Worm (Caenorhabditis elegans) whole organism, L4/young adult: Measurements from ENCODE around the gene F25E2.2.
A peak's percentile ranks its signal among the peaks of the same experiment; 100 is the strongest.

Experiments used
- W03F9.2 ChIP-seq: fragments of 150-350 bp; optimal IDR thresholded peaks from 2 replicates; lab custom pipeline; 2014; ENCODE audit warnings: missing biosample characterization, missing genetic modification characterization
- dao-5 ChIP-seq: sonication (generic microtip); optimal IDR thresholded peaks from 2 replicates; lab custom pipeline; 2016; ENCODE audit warnings: missing genotype, missing genetic modification characterization, moderate library complexity, missing compliant biosample characterization
- him-1 ChIP-seq: sonication (generic microtip); optimal IDR thresholded peaks from 2 replicates; lab custom pipeline; 2016; ENCODE audit warnings: missing genotype, missing genetic modification reagents, missing genetic modification characterization, missing compliant biosample characterization

Gene F25E2.2

DNA sequence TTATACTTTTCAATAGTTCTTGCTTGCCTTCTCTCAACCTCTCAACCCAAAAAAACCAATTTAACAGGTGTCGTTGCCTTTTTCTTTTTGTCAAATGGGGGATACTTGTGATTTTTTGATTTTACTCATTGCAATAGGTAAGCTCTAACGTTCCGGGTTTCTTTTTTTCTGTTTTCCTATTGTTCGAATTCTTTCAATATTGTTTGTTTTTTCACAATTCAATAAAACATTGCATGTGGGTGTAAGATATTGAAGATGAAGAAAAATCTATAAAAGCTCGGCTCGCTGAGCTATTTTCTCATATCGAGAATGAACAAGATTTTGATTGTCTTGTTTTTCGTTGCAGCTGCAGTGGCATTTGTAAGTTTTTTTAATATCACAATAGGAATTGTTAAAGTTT is 40.1 kb downstream of the F25E2.2 start, which contains the start of gene T04G9.7:
Gene T04G9.7 (plus strand): TSS at position 301 of the 400 bp plus-strand sequence.
- TF ChIP-seq dao-5 (no peak), him-1 (tag; lab: Kevin White, UChicago) (no peak), W03F9.2 (tag; lab: Kevin White, UChicago) (no peak)

- TF ChIP-seq dao-5: no peak
Measured at ce11 chrX:769550-769949, 41.0 kb downstream of the F25E2.2 start.

ce11 chrX:768061-768646 is 42.4 kb downstream of the F25E2.2 start, which contains the start of the genes trap-2 and ile-2:
TSS of gene trap-2 (minus strand) at chrX:768069.
TSS of gene ile-2 (plus strand) at chrX:768596.
- TF ChIP-seq W03F9.2 (tag; lab: Kevin White, UChicago) (peak; percentile 81), dao-5 (peak; percentile 23), him-1 (tag; lab: Kevin White, UChicago) (peak; percentile 51)

- TF ChIP-seq dao-5: no peak
- TF ChIP-seq W03F9.2 (tag; lab: Kevin White, UChicago): no peak
- TF ChIP-seq him-1 (tag; lab: Kevin White, UChicago): no peak
Measured at ce11 chrX:763452-763851, 47.1 kb downstream of the F25E2.2 start, which contains the start of gene dyf-11. TSS of gene dyf-11 (plus strand) at chrX:763752.

DNA sequence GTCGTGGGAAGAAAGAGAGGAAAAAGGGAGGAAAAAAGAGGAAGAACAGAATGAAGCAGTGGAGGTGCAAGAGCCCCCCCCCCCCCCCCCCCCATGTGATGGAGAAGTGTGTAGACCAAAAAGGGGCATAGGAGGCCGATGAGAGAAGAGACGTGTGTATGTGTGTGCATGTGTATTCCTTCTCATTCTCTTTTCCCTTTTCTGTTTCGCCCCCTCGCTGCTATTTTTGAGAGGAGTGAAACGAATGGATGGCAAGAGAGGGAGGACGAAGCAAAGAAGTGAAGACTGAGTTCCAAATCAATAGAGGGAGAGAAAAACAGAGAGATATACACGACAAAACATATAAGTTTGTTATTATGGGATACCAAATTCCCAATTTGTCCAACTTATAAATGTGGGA is 50.0 kb downstream of the F25E2.2 start:
- no peak for TF ChIP-seq dao-5

DNA sequence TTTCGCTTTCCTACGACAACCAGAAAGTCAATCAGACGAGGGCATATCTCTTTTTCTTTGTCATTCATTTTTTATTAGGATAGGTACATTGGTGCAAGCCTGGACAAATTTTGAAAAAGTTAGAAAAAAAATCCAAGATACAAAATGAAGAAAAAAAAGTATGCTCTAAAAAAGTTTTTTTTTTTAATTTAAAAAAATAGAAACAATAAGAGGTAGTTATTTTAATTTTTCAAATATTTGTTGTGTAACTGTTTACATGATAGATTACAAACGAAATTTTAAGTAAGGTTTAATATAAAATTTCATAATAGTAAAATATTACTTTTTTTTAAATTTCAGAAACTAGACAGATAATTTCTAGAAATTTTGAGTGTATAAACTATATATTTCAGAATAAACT is 51.0 kb downstream of the F25E2.2 start, which contains the start of gene aex-3:
Gene aex-3 (minus strand): TSS at position 101 of the 400 bp plus-strand sequence.
- no peak for TF ChIP-seq W03F9.2 (tag; lab: Kevin White, UChicago)
- TF ChIP-seq him-1 (tag; lab: Kevin White, UChicago): no peak
- TF ChIP-seq dao-5: no peak
